In genomic region chr2L:3361821-3362220, dm6 we compare ENCODE assay signal across 2 fruit fly cellular contexts.
TF ChIP-seq lines count a peak whose summit lies in the region.

No protein-coding gene starts in this region.

- no peak for TF ChIP-seq CTCF in whole organism, embryonic (GFP tag; optimal IDR thresholded peaks at IDR 0.05; lab: Kevin White, UChicago)

TF ChIP-seq in whole organism, adult, 20 proteins besides CTCF, POLR2A, EP300 and RAD21:
- TF ChIP-seq Mnt (GFP tag; optimal IDR thresholded peaks at IDR 0.05; lab: Kevin White, UChicago) (no peak), kay (GFP tag; lab: Kevin White, UChicago; ENCODE audit: borderline replicate concordance) (peak; percentile 77), tj (GFP tag; optimal IDR thresholded peaks at IDR 0.05; lab: Kevin White, UChicago) (no peak), CG7045 (GFP tag; optimal IDR thresholded peaks at IDR 0.05; lab: Kevin White, UChicago) (no peak)
TF ChIP-seq in whole organism, adult: peak in this region for 1.

TF ChIP-seq in whole organism, embryonic, 481 proteins besides CTCF, POLR2A, EP300 and RAD21:
- TF ChIP-seq cwo (GFP tag; optimal IDR thresholded peaks at IDR 0.05; lab: Kevin White, UChicago) (peak; percentile 41), CG34376 (GFP tag; optimal IDR thresholded peaks at IDR 0.05; lab: Kevin White, UChicago) (peak; percentile 49), gcm (GFP tag; optimal IDR thresholded peaks at IDR 0.05; lab: Kevin White, UChicago) (no peak), exex (tag; optimal IDR thresholded peaks at IDR 0.05; lab: Kevin White, UChicago) (peak; percentile 81)

Comparison
In these comparisons a context has a peak if more than half of its experiments do, and no peak if none do; other contexts are left out.
1. Of the 1 proteins assayed by ChIP-seq in both whole organism, embryonic and whole organism, adult: peak only in whole organism, embryonic: none; only in whole organism, adult: kay; in both: none; in neither: 0.